Worm (Caenorhabditis elegans) whole organism, L2 larva: ENCODE results near the gene tra-2.

ENCODE experiments used
- ceh-82 ChIP-seq: fragments of 150-350 bp; optimal IDR thresholded peaks from 2 replicates; lab custom pipeline; 2014; ENCODE audit warnings: missing biosample characterization, missing genetic modification characterization
- egl-27 ChIP-seq: sonication (generic microtip); optimal IDR thresholded peaks from 3 replicates; lab custom pipeline; 2017; ENCODE audit warnings: missing biosample characterization, missing genetic modification reagents, missing genetic modification characterization
- nhr-12 ChIP-seq: fragments of 150-350 bp; optimal IDR thresholded peaks from 2 replicates; lab custom pipeline; 2014; ENCODE audit warnings: missing biosample characterization, missing genetic modification characterization
- nhr-23 ChIP-seq: fragments of 150-350 bp; optimal IDR thresholded peaks from 2 replicates; lab custom pipeline; 2014; ENCODE audit warnings: missing biosample characterization, missing genetic modification reagents, missing genetic modification characterization
- nhr-6 ChIP-seq: fragments of 150-350 bp; optimal IDR thresholded peaks from 2 replicates; lab custom pipeline; 2014; ENCODE audit warnings: missing biosample characterization, missing genetic modification characterization
- skn-1 ChIP-seq: sonication (generic microtip); optimal IDR thresholded peaks from 2 replicates; lab custom pipeline; 2017; ENCODE audit warnings: missing biosample characterization, missing genetic modification characterization
- snpc-4 ChIP-seq: fragments of 150-350 bp; optimal IDR thresholded peaks from 2 replicates; lab custom pipeline; 2014; ENCODE audit warnings: missing biosample characterization, missing genetic modification characterization
- unc-39 ChIP-seq: fragments of 150-350 bp; optimal IDR thresholded peaks from 2 replicates; lab custom pipeline; 2014; ENCODE audit warnings: missing biosample characterization, missing genetic modification characterization
- unc-55 ChIP-seq: fragments of 150-350 bp; sonication (generic microtip); optimal IDR thresholded peaks from 3 replicates; lab custom pipeline; 2014; ENCODE audit warnings: missing biosample characterization, missing genetic modification reagents, missing genetic modification characterization
- unc-62 ChIP-seq: fragments of 150-350 bp; optimal IDR thresholded peaks from 2 replicates; lab custom pipeline; 2014; ENCODE audit warnings: missing biosample characterization, missing genetic modification reagents, missing genetic modification characterization
- ztf-11 ChIP-seq: sonication (generic microtip); optimal IDR thresholded peaks from 2 replicates; lab custom pipeline; 2017; ENCODE audit warnings: missing biosample characterization, missing genetic modification characterization
- ztf-4 ChIP-seq: fragments of 150-350 bp; optimal IDR thresholded peaks from 2 replicates; lab custom pipeline; 2014; ENCODE audit warnings: missing biosample characterization, missing genetic modification characterization

DNA sequence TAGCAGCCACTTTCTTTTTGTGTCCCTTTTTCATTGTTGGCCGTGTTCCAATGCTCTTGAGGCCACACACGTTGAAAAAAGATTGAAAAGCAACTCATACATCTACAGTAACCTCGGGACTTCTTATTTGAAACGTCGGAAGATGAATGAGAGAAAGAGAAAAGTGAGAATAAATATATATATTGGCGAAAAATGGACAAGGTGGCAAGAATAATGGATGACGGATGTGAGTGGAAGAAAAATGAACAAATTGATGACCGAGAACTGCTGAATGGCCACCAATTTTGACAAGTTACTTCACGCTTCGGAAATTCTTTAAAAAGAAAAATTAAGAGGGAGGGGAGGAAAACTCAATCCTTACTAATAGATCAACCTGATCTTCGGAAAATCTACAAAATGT is 7.3 kb downstream of the tra-2 start:
- TF ChIP-seq unc-39 = no peak
- no peak for TF ChIP-seq ztf-4 (tag; lab: Kevin White, UChicago)
- TF ChIP-seq nhr-12 (tag; lab: Kevin White, UChicago) = no peak
- TF ChIP-seq ceh-82 (tag; lab: Kevin White, UChicago) = no peak
- no peak for TF ChIP-seq skn-1 (tag; lab: Kevin White, UChicago)
- no peak for TF ChIP-seq unc-62 (GFP tag; lab: Kevin White, UChicago)
- TF ChIP-seq nhr-6 = no peak
- TF ChIP-seq ztf-11 (tag; lab: Kevin White, UChicago) = no peak
- TF ChIP-seq nhr-23 = no peak
- no peak for TF ChIP-seq unc-55 (GFP tag; lab: Kevin White, UChicago)
- TF ChIP-seq egl-27 (tag; lab: Kevin White, UChicago) = no peak
- no peak for TF ChIP-seq snpc-4 (tag; lab: Kevin White, UChicago)
